Worm (Caenorhabditis elegans): Measurements from ENCODE around the gene srm-6.

- TF ChIP-seq skn-1 (tag; optimal IDR thresholded peaks at IDR 0.05) (no peak), zag-1 (tag; optimal IDR thresholded peaks at IDR 0.05) (no peak), unc-62 (GFP tag; optimal IDR thresholded peaks at IDR 0.05) (no peak), R02D3.7 (tag; optimal IDR thresholded peaks at IDR 0.05) (no peak), elt-1 (tag; optimal IDR thresholded peaks at IDR 0.05) (no peak), unc-39 (tag; optimal IDR thresholded peaks at IDR 0.05) (no peak), elt-3 (tag; optimal IDR thresholded peaks at IDR 0.05) (no peak), nhr-6 (tag; optimal IDR thresholded peaks at IDR 0.05) (no peak), lsy-2 (tag; optimal IDR thresholded peaks at IDR 0.05) (no peak), ama-1 (optimal IDR thresholded peaks at IDR 0.05) (no peak), aly-2 (tag; optimal IDR thresholded peaks at IDR 0.05) (no peak), lin-13 (GFP tag; optimal IDR thresholded peaks at IDR 0.05) (no peak), egl-27 (tag; optimal IDR thresholded peaks at IDR 0.05) (no peak), ceh-82 (tag; optimal IDR thresholded peaks at IDR 0.05) (no peak)
Observed at ce11 chrV:14378052-14378451, 41.3 kb downstream of the srm-6 start.

Data from whole organism, L2 larva.